Worm (Caenorhabditis elegans): ENCODE measurements around the gene W03F8.6.

W03F8.6 gene

ce11 chrIV:5200813-5201212 lies 14.4 kb upstream of the W03F8.6 start:
- TF ChIP-seq nhr-11 (tag; optimal IDR thresholded peaks at IDR 0.05) (peak; percentile 43), D1046.2 (GFP tag; IDR thresholded peaks at IDR 0.05) (no peak)

ce11 chrIV:5195531-5195930 lies 9.2 kb upstream of the W03F8.6 start, which contains the start of gene gpa-18:
Gene gpa-18 (minus strand): TSS chrIV:5195631.
- TF ChIP-seq egl-43 (GFP tag; IDR thresholded peaks at IDR 0.05) (no peak), ceh-82 (tag; optimal IDR thresholded peaks at IDR 0.05) (no peak), R02D3.7 (tag; optimal IDR thresholded peaks at IDR 0.05) (no peak), madf-5 (GFP tag; IDR thresholded peaks at IDR 0.05) (no peak), nhr-77 (tag; optimal IDR thresholded peaks at IDR 0.05) (no peak), sdz-12 (GFP tag; optimal IDR thresholded peaks at IDR 0.05) (no peak), mxl-2 (GFP tag; conservative IDR thresholded peaks at IDR 0.05) (no peak), Y105C5A.15 (GFP tag; IDR thresholded peaks at IDR 0.05) (no peak), hif-1 (tag; optimal IDR thresholded peaks at IDR 0.05) (no peak), tag-97 (GFP tag; IDR thresholded peaks at IDR 0.05) (no peak), Y5F2A.4 (GFP tag; optimal IDR thresholded peaks at IDR 0.05) (no peak), hlh-11 (tag; optimal IDR thresholded peaks at IDR 0.05) (no peak), zip-11 (GFP tag; IDR thresholded peaks at IDR 0.05) (no peak), T20F7.1 (GFP tag; optimal IDR thresholded peaks at IDR 0.05) (no peak)

DNA sequence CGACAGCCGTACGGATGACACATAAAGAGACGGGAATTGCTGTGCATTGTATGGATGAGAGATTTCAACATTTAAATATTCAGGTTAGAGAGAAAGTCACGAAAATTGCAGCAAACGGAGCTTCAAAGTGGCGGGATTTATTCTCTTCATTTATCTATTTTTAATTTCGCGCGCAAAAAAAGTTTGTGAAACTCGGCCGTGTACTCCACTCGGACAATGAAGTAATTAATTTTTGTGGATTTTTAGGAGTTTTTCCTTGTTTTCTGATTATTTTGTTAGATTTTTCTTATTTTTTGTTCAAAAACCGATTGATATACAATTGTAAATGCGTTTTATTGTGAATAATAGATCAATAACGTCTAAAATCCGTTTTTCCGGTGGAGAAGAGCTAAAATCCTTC lies 1.7 kb upstream of the W03F8.6 start:
- TF ChIP-seq lir-3 (tag; optimal IDR thresholded peaks at IDR 0.05) (no peak), F44E2.7 (GFP tag; IDR thresholded peaks at IDR 0.05) (no peak), snpc-1.2 (GFP tag; IDR thresholded peaks at IDR 0.05) (peak; percentile 36; the same call in 1 of the 2 replicates), pqm-1 (tag; optimal IDR thresholded peaks at IDR 0.05) (no peak), nhr-10 (tag; optimal IDR thresholded peaks at IDR 0.05) (no peak), fos-1 (tag; optimal IDR thresholded peaks at IDR 0.05) (no peak), dpl-1 (GFP tag; optimal IDR thresholded peaks at IDR 0.05) (peak; percentile 84), dmd-9 (GFP tag; IDR thresholded peaks at IDR 0.05) (no peak), mep-1 (tag; optimal IDR thresholded peaks at IDR 0.05) (no peak), lin-38 (GFP tag; IDR thresholded peaks at IDR 0.05) (peak; percentile 49), nhr-41 (GFP tag; IDR thresholded peaks at IDR 0.05) (no peak), F49E8.2 (tag; optimal IDR thresholded peaks at IDR 0.05; ENCODE audit: borderline replicate concordance) (peak; percentile 13)

DNA sequence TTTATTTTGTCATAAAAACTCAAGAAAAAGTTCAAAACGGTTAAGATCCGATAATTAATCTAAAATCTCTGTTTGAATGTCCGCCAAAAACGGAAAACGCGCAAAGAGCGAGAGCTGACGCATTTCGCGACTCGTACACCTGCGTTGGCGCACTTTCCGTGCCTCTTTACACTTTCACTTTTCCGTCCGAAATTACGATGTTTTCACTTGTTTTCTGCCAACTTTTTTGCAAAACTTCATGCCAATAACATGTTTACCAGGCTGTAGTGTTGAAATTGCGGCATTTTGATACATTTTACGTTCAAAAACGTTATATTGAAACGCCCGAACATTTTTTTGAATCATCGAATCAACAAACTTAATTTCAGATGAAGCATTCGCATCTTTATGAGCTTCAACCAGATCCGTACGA lies 2.6 kb downstream of the W03F8.6 start, which contains the start of gene W03F8.4:
Gene W03F8.4, plus strand, starts transcription at position 369 of the 412 bp plus-strand sequence.
- TF ChIP-seq lin-13 (GFP tag; optimal IDR thresholded peaks at IDR 0.05): peak; percentile 85
- peak; percentile 29 to 72 for TF ChIP-seq hif-1 (tag; optimal IDR thresholded peaks at IDR 0.05)
- TF ChIP-seq mep-1 (tag; optimal IDR thresholded peaks at IDR 0.05): peak; percentile 95
- peak; percentile 90 for TF ChIP-seq ceh-20 (GFP tag; IDR thresholded peaks at IDR 0.05)
- TF ChIP-seq ZK337.2 (GFP tag; IDR thresholded peaks at IDR 0.05): peak; percentile 71; the same call in 1 of the 2 replicates
- TF ChIP-seq nhr-28 (tag; optimal IDR thresholded peaks at IDR 0.05): peak; percentile 80
- TF ChIP-seq unc-130 (GFP tag; optimal IDR thresholded peaks at IDR 0.05): peak; percentile 51
- TF ChIP-seq F10B5.3 (tag; optimal IDR thresholded peaks at IDR 0.05): peak; percentile 82
- no peak for TF ChIP-seq nhr-41 (GFP tag; IDR thresholded peaks at IDR 0.05)
- TF ChIP-seq Y5F2A.4 (GFP tag; optimal IDR thresholded peaks at IDR 0.05): no peak
- TF ChIP-seq zag-1 (tag; optimal IDR thresholded peaks at IDR 0.05): no peak
- TF ChIP-seq php-3 (GFP tag; IDR thresholded peaks at IDR 0.05): peak; percentile 83
- peak; percentile 67; the same call in 1 of the 2 replicates for TF ChIP-seq tra-1 (GFP tag; IDR thresholded peaks at IDR 0.05)
- TF ChIP-seq lir-3 (tag; optimal IDR thresholded peaks at IDR 0.05): no peak
- TF ChIP-seq pqm-1 (tag; optimal IDR thresholded peaks at IDR 0.05): no peak
- no peak for TF ChIP-seq ceh-62 (tag; optimal IDR thresholded peaks at IDR 0.05)
- TF ChIP-seq F37D6.2 (tag; optimal IDR thresholded peaks at IDR 0.05): peak; percentile 83
- peak; percentile 96 for TF ChIP-seq T26A8.4 (GFP tag; IDR thresholded peaks at IDR 0.05)
- no peak for TF ChIP-seq nhr-237 (tag; optimal IDR thresholded peaks at IDR 0.05)
- no peak for TF ChIP-seq fos-1 (tag; optimal IDR thresholded peaks at IDR 0.05)
- TF ChIP-seq mes-2 (tag; optimal IDR thresholded peaks at IDR 0.05; ENCODE audit: poor library complexity, severe bottlenecking): peak; percentile 95
- TF ChIP-seq dve-1 (tag; optimal IDR thresholded peaks at IDR 0.05; ENCODE audit: insufficient read depth): no peak
- TF ChIP-seq nhr-25 (tag; optimal IDR thresholded peaks at IDR 0.05; ENCODE audit: borderline replicate concordance, insufficient read depth): peak; percentile 93
- TF ChIP-seq F49E8.2 (tag; optimal IDR thresholded peaks at IDR 0.05; ENCODE audit: borderline replicate concordance): peak; percentile 81
- TF ChIP-seq attf-4 (tag; optimal IDR thresholded peaks at IDR 0.05): no peak
- TF ChIP-seq dmd-6 (GFP tag; IDR thresholded peaks at IDR 0.05): peak; percentile 87
